Worm (Caenorhabditis elegans): ENCODE data around the gene F35C11.7.

The F35C11.7 gene

DNA sequence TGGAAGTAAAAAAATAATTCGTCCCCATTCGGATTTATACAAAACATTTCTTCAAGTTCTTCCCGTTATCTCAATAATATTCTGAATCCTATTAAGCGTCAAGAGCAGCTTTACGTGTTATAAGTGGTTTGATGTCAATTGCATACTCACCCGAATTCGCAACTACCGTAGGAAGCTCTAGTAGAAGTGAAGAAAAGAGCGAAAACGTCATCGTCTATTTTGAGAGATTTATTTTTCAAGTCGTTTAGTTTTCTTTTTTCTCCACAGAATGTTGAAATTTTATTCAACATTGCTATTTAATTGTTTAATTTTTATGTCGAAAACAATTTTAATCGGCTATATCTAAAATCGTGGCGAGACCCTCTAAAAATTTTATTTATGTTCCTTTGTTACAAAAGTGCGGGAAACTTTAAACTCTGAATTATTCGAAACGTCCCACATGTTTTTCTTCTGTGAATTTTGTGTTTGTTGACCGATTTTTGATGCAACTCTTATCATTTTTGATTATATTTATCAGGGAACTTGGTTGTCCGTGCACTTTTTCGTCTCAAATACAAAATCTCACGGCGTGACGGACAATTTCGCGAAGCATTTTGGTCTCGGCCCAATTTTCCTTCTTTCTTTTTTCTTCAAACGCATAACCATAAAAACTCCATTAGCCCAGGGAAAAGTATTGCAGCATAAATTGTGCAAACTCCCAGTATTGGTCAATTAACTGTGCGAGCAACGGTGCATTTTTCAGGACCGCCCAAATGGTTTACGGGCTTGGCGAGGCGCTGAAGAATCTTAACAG is 13.9 kb downstream of the F35C11.7 start, which contains the start of gene tdc-1 (continued):
- no peak for TF ChIP-seq B0019.2 (GFP tag; conservative IDR thresholded peaks at IDR 0.05)
- no peak for TF ChIP-seq repo-1 (tag; optimal IDR thresholded peaks at IDR 0.05)
- TF ChIP-seq ztf-3 (GFP tag; optimal IDR thresholded peaks at IDR 0.05) = no peak
- no peak for TF ChIP-seq lag-1 (GFP tag; IDR thresholded peaks at IDR 0.05)
- no peak for TF ChIP-seq let-607 (tag; optimal IDR thresholded peaks at IDR 0.05)
- TF ChIP-seq nfya-1 (tag; optimal IDR thresholded peaks at IDR 0.05; ENCODE audit: borderline replicate concordance, insufficient read depth) = no peak
- TF ChIP-seq hrde-1 (tag; optimal IDR thresholded peaks at IDR 0.05; ENCODE audit: borderline replicate concordance) = no peak
- TF ChIP-seq gei-17 (GFP tag; optimal IDR thresholded peaks at IDR 0.05) = no peak
- TF ChIP-seq zim-3 (tag; optimal IDR thresholded peaks at IDR 0.05) = no peak
- no peak for TF ChIP-seq F10E7.11 (tag; optimal IDR thresholded peaks at IDR 0.05)
- peak; percentile 59 for TF ChIP-seq lin-54 (GFP tag; optimal IDR thresholded peaks at IDR 0.05)
- TF ChIP-seq zfh-2 (GFP tag; conservative IDR thresholded peaks at IDR 0.05) = no peak
- no peak for TF ChIP-seq ztf-26 (tag; optimal IDR thresholded peaks at IDR 0.05)
- no peak for TF ChIP-seq ccch-3 (GFP tag; optimal IDR thresholded peaks at IDR 0.05)
- TF ChIP-seq unc-130 (GFP tag; optimal IDR thresholded peaks at IDR 0.05) = no peak
- TF ChIP-seq ztf-18 (tag; optimal IDR thresholded peaks at IDR 0.05) = no peak
- peak; percentile 43 for TF ChIP-seq dpl-1 (GFP tag; optimal IDR thresholded peaks at IDR 0.05)
- TF ChIP-seq egrh-3 (GFP tag; IDR thresholded peaks at IDR 0.05) = no peak
- no peak for TF ChIP-seq nhr-120 (GFP tag; IDR thresholded peaks at IDR 0.05)
- no peak for TF ChIP-seq cebp-1 (GFP tag; IDR thresholded peaks at IDR 0.05)
- no peak for TF ChIP-seq cebp-1 (tag; optimal IDR thresholded peaks at IDR 0.05)
- TF ChIP-seq F22D6.2 (tag; optimal IDR thresholded peaks at IDR 0.05) = no peak
- no peak for TF ChIP-seq rcor-1 (GFP tag; IDR thresholded peaks at IDR 0.05)
- TF ChIP-seq madf-8 (GFP tag; conservative IDR thresholded peaks at IDR 0.05) = peak; percentile 76
- TF ChIP-seq F49E8.2 (tag; optimal IDR thresholded peaks at IDR 0.05; ENCODE audit: insufficient read depth) = no peak
- no peak for TF ChIP-seq ceh-40 (GFP tag; IDR thresholded peaks at IDR 0.05)
- TF ChIP-seq B0336.3 (GFP tag; IDR thresholded peaks at IDR 0.05) = no peak
- peak; percentile 20 for TF ChIP-seq snpc-1.3 (tag; optimal IDR thresholded peaks at IDR 0.05; ENCODE audit: insufficient read depth)
- TF ChIP-seq ztf-25 (GFP tag; IDR thresholded peaks at IDR 0.05) = no peak

DNA sequence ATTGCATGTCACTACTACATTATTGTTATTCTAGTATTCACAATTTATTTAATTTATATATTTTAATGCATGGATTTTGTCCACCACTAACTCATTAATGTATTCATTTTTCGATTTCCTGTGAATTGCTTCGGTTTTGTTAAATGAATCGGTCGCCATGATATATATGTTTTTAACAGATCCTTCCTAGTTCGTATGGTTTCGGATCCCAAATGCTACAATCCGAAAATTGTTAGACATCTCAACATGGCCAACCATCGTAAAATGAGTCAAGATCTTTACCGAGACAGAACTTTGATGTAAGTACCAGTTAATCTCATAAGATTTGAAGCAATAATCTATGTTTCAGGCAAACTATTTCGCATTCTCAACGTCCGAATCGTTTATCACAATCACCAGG is 16.9 kb downstream of the F35C11.7 start:
- TF ChIP-seq rcor-1 (GFP tag; IDR thresholded peaks at IDR 0.05) = peak; percentile 20; the same call in 1 of the 2 replicates
- peak; percentile 64 for TF ChIP-seq F49E8.2 (tag; optimal IDR thresholded peaks at IDR 0.05; ENCODE audit: insufficient read depth)
- peak; percentile 65 for TF ChIP-seq madf-6 (GFP tag; IDR thresholded peaks at IDR 0.05)
- TF ChIP-seq him-1 (tag; optimal IDR thresholded peaks at IDR 0.05) = peak; percentile 20
- TF ChIP-seq hsf-1 (GFP tag; IDR thresholded peaks at IDR 0.05) = no peak; the same call in 1 of the 2 replicates
- peak; percentile 44 for TF ChIP-seq xnd-1 (tag; optimal IDR thresholded peaks at IDR 0.05)
- TF ChIP-seq lin-54 (GFP tag; optimal IDR thresholded peaks at IDR 0.05) = peak; percentile 13
- TF ChIP-seq tlf-1 (GFP tag; optimal IDR thresholded peaks at IDR 0.05) = peak; percentile 47
- peak; percentile 3 for TF ChIP-seq zim-3 (tag; optimal IDR thresholded peaks at IDR 0.05)
- peak; percentile 29 for TF ChIP-seq athp-1 (tag; optimal IDR thresholded peaks at IDR 0.05)
- peak; percentile 42 for TF ChIP-seq F33H1.4 (GFP tag; IDR thresholded peaks at IDR 0.05)
- TF ChIP-seq unc-130 (GFP tag; optimal IDR thresholded peaks at IDR 0.05) = peak; percentile 25
- peak; percentile 65 for TF ChIP-seq ekl-4 (GFP tag; IDR thresholded peaks at IDR 0.05)
- no peak for TF ChIP-seq mcd-1 (GFP tag; IDR thresholded peaks at IDR 0.05)
- TF ChIP-seq cebp-2 (GFP tag; IDR thresholded peaks at IDR 0.05) = no peak
- TF ChIP-seq egl-44 (GFP tag; IDR thresholded peaks at IDR 0.05) = no peak
- TF ChIP-seq lin-40 (tag; optimal IDR thresholded peaks at IDR 0.05) = no peak
- TF ChIP-seq hrde-1 (tag; optimal IDR thresholded peaks at IDR 0.05; ENCODE audit: borderline replicate concordance) = peak; percentile 29
- TF ChIP-seq atf-7 (tag; optimal IDR thresholded peaks at IDR 0.05) = peak; percentile 6
- peak; percentile 64; the same call in 1 of the 2 replicates for TF ChIP-seq B0336.3 (GFP tag; IDR thresholded peaks at IDR 0.05)
- TF ChIP-seq ama-1 (optimal IDR thresholded peaks at IDR 0.05) = no peak
- TF ChIP-seq ama-1 (GFP tag; optimal IDR thresholded peaks at IDR 0.05) = peak in 1 of 2 experiments; percentile 2
- no peak for TF ChIP-seq nhr-90 (tag; optimal IDR thresholded peaks at IDR 0.05)
- TF ChIP-seq Y53G8AR.9 (GFP tag; conservative IDR thresholded peaks at IDR 0.05) = 0 out of 2 replicates have a peak, but pooled peaks have one; percentile 50
